Worm (Caenorhabditis elegans) whole organism, midembryonic: ENCODE measurements around the gene C53A5.16.

Experiments used
- cog-1 ChIP-seq: sonication (generic microtip); optimal IDR thresholded peaks from 2 replicates; lab custom pipeline; 2016; ENCODE audit warnings: missing genetic modification characterization, missing compliant biosample characterization
- flt-1 ChIP-seq: fragments of 200-800 bp; sonication (Bioruptor generic); IDR thresholded peaks from 2 replicates; pipeline ENCODE4 v1.3.6; 2022; ENCODE audit warnings: missing genetic modification characterization, missing compliant biosample characterization

DNA sequence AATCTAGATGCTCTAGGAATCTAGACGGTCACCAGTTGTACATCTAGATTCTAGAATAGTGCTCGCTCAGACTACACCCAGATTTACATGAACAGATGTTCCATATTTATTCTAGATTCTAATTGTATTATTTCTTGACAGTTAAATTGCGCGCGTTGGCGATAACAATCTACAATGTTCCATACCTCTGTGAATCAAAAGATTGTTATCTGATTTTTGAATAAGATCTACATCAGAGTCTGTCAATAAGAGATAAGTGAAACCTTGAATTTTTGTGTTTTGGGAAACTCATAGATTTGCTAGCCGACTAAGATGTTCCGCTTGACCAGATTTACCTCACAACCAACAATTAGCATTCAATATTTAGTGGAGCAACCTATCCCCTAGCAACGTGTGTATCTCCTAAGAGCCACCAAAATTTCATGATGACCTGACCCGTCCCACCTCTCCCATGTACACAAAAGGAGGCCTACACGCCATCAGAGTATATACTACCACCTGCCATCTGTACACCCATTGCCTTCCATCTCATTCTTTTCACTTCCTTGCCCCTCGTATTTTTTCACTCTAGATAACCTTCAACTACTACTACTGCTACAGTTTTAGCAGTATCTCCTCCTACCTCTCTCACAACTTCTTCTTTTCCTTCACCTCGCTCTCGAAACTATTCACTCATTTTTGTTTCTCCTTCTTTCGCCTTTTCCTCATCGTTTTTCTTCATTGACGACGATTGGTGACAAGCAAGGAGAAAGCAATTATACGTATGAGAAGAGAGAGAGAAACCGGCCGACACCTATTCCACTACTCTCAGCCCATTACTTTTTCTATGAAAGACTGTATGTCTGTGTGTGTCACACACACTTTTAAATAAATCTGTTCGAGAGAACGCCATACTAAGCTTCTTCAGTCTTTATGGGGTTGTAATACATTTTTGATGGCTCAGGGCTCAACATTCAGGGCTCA, 15.4 kb downstream of the C53A5.16 start:
- no peak for TF ChIP-seq flt-1 (GFP tag; lab: Robert Waterston, UW)
- TF ChIP-seq cog-1 (tag; lab: Kevin White, UChicago): no peak
